Worm (Caenorhabditis elegans): Measurements from ENCODE around the gene ZK154.4.

The ZK154.4 gene

ce11 chrX:7810991-7811390 is 28.8 kb upstream of the ZK154.4 start:
- TF ChIP-seq mep-1 (tag; optimal IDR thresholded peaks at IDR 0.05) (peak; percentile 36), nhr-11 (tag; optimal IDR thresholded peaks at IDR 0.05) (peak; percentile 26), nhr-6 (tag; optimal IDR thresholded peaks at IDR 0.05) (no peak)

- no peak for TF ChIP-seq pha-4 (GFP tag; IDR thresholded peaks at IDR 0.05)
- TF ChIP-seq pha-4 (tag; optimal IDR thresholded peaks at IDR 0.05) = peak; percentile 53
- TF ChIP-seq ceh-28 (tag; optimal IDR thresholded peaks at IDR 0.05) = peak; percentile 78
- TF ChIP-seq dmd-9 (GFP tag; IDR thresholded peaks at IDR 0.05) = no peak
- TF ChIP-seq egl-43 (GFP tag; IDR thresholded peaks at IDR 0.05) = no peak
- TF ChIP-seq php-3 (GFP tag; IDR thresholded peaks at IDR 0.05) = no peak
- no peak for TF ChIP-seq ztf-7 (tag; optimal IDR thresholded peaks at IDR 0.05)
- no peak for TF ChIP-seq zip-2 (tag; optimal IDR thresholded peaks at IDR 0.05)
- TF ChIP-seq rbr-2 (tag; optimal IDR thresholded peaks at IDR 0.05) = peak; percentile 49
- peak in 1 of 2 experiments; percentile 49 for TF ChIP-seq hif-1 (tag; optimal IDR thresholded peaks at IDR 0.05)
- TF ChIP-seq nhr-48 (tag; optimal IDR thresholded peaks at IDR 0.05) = peak; percentile 17
- peak; percentile 70 for TF ChIP-seq mes-2 (tag; optimal IDR thresholded peaks at IDR 0.05; ENCODE audit: poor library complexity, severe bottlenecking)
- TF ChIP-seq dpl-1 (GFP tag; optimal IDR thresholded peaks at IDR 0.05) = peak; percentile 24
- peak; percentile 74 for TF ChIP-seq hmg-1.1 (GFP tag; IDR thresholded peaks at IDR 0.05)
- no peak for TF ChIP-seq ztf-11 (tag; optimal IDR thresholded peaks at IDR 0.05)
- peak in 1 of 2 experiments; percentile 94 for TF ChIP-seq daf-16 (GFP tag; optimal IDR thresholded peaks at IDR 0.05)
- peak; percentile 95 for TF ChIP-seq daf-16 (tag; optimal IDR thresholded peaks at IDR 0.05)
- no peak for TF ChIP-seq ceh-82 (tag; optimal IDR thresholded peaks at IDR 0.05)
- TF ChIP-seq snpc-4 (tag; optimal IDR thresholded peaks at IDR 0.05) = no peak
- no peak for TF ChIP-seq zip-11 (GFP tag; IDR thresholded peaks at IDR 0.05)
- no peak for TF ChIP-seq zfp-3 (GFP tag; conservative IDR thresholded peaks at IDR 0.05)
- TF ChIP-seq lim-7 (GFP tag; IDR thresholded peaks at IDR 0.05) = no peak
- TF ChIP-seq aha-1 (tag) = peak; percentile 95
- TF ChIP-seq daf-12 (tag; optimal IDR thresholded peaks at IDR 0.05) = no peak
- no peak for TF ChIP-seq nhr-237 (tag; optimal IDR thresholded peaks at IDR 0.05)
- no peak for TF ChIP-seq dmd-8 (GFP tag; IDR thresholded peaks at IDR 0.05)
- TF ChIP-seq lin-13 (GFP tag; optimal IDR thresholded peaks at IDR 0.05) = no peak
- peak; percentile 64 for TF ChIP-seq hlh-11 (tag; optimal IDR thresholded peaks at IDR 0.05)
- peak; percentile 72 for TF ChIP-seq hlh-30 (tag; optimal IDR thresholded peaks at IDR 0.05; ENCODE audit: insufficient read depth)
- TF ChIP-seq mdl-1 (tag; optimal IDR thresholded peaks at IDR 0.05) = peak in 1 of 2 experiments; percentile 76
- no peak for TF ChIP-seq ama-1 (optimal IDR thresholded peaks at IDR 0.05)
- TF ChIP-seq mxl-3 (GFP tag; optimal IDR thresholded peaks at IDR 0.05) = peak; percentile 72
- TF ChIP-seq spr-3 (GFP tag; optimal IDR thresholded peaks at IDR 0.05) = no peak
- peak in 1 of 2 experiments; percentile 98 for TF ChIP-seq unc-62 (GFP tag; optimal IDR thresholded peaks at IDR 0.05 in 1 of 2)
- no peak for TF ChIP-seq unc-62 (tag; optimal IDR thresholded peaks at IDR 0.05)
- no peak for TF ChIP-seq zag-1 (tag; optimal IDR thresholded peaks at IDR 0.05)
- no peak for TF ChIP-seq nhr-25 (tag; optimal IDR thresholded peaks at IDR 0.05; ENCODE audit: borderline replicate concordance, insufficient read depth)
- peak; percentile 68 for TF ChIP-seq nhr-6 (tag; optimal IDR thresholded peaks at IDR 0.05)
- TF ChIP-seq daf-8 (GFP tag; IDR thresholded peaks at IDR 0.05) = no peak
- no peak for TF ChIP-seq fkh-10 (GFP tag; optimal IDR thresholded peaks at IDR 0.05)
- no peak for TF ChIP-seq lin-1 (GFP tag; IDR thresholded peaks at IDR 0.05)
- peak; percentile 35 for TF ChIP-seq nhr-28 (tag; optimal IDR thresholded peaks at IDR 0.05)
- no peak for TF ChIP-seq F26F4.8 (GFP tag; conservative IDR thresholded peaks at IDR 0.05)
- no peak for TF ChIP-seq Y5F2A.4 (GFP tag; optimal IDR thresholded peaks at IDR 0.05)
- TF ChIP-seq lin-38 (GFP tag; IDR thresholded peaks at IDR 0.05) = no peak
- TF ChIP-seq lsy-2 (tag; optimal IDR thresholded peaks at IDR 0.05) = peak; percentile 40 to 62
- no peak for TF ChIP-seq nhr-77 (tag; optimal IDR thresholded peaks at IDR 0.05)
Observed at ce11 chrX:7809352-7810196, 27.4 kb upstream of the ZK154.4 start.

Measured in whole organism, L4 larva.